Fruit fly (Drosophila melanogaster) whole organism, embryonic: ENCODE measurements around the gene CG6225.
A peak's percentile ranks its signal among the peaks of the same experiment; 100 is the strongest.

Experiments
- B-H2 ChIP-seq: fragments of 200-800 bp; sonication (Bioruptor generic); optimal IDR thresholded peaks from 2 replicates; lab custom pipeline; 2018; ENCODE audit warnings: missing biosample characterization, mild to moderate bottlenecking, missing genetic modification characterization
- Bdp1 ChIP-seq: fragments of 200-800 bp; sonication (Bioruptor generic); optimal IDR thresholded peaks from 3 replicates; lab custom pipeline; 2016; ENCODE audit warnings: missing biosample characterization, missing genetic modification characterization
- Bteb2 ChIP-seq: fragments of 200-800 bp; sonication (Bioruptor generic); optimal IDR thresholded peaks from 2 replicates; lab custom pipeline; 2016; ENCODE audit warnings: missing biosample characterization, missing genetic modification characterization
- C15 ChIP-seq: fragments of 200-800 bp; sonication (Bioruptor generic); IDR thresholded peaks from 3 replicates; pipeline ENCODE4 v1.3.6; 2022; ENCODE audit warnings: missing biosample characterization, missing genetic modification characterization
- CG11695 ChIP-seq: fragments of 200-800 bp; sonication (Bioruptor generic); IDR thresholded peaks from 3 replicates; pipeline ENCODE4 v1.3.6; 2022; ENCODE audit warnings: missing biosample characterization, missing genetic modification characterization
- CG12299 ChIP-seq: fragments of 200-800 bp; sonication (Bioruptor generic); optimal IDR thresholded peaks from 2 replicates; lab custom pipeline; 2018; ENCODE audit warnings: missing biosample characterization, mild to moderate bottlenecking, missing genetic modification characterization
- CG13894 ChIP-seq: fragments of 200-800 bp; sonication (Bioruptor generic); optimal IDR thresholded peaks from 3 replicates; lab custom pipeline; 2018; ENCODE audit warnings: missing biosample characterization, mild to moderate bottlenecking, missing genetic modification characterization, moderate library complexity
- CG1603 ChIP-seq: fragments of 200-800 bp; sonication (Bioruptor generic); optimal IDR thresholded peaks from 2 replicates; lab custom pipeline; 2019; ENCODE audit warnings: missing biosample characterization, mild to moderate bottlenecking, missing genetic modification characterization, moderate library complexity
- CG17361 ChIP-seq: fragments of 200-800 bp; sonication (Bioruptor generic); IDR thresholded peaks from 3 replicates; pipeline ENCODE4 v1.3.6; 2022; ENCODE audit warnings: missing biosample characterization, missing genetic modification characterization
- CG18262 ChIP-seq: fragments of 200-800 bp; optimal IDR thresholded peaks from 3 replicates; lab custom pipeline; 2019; ENCODE audit warnings: missing biosample characterization, mild to moderate bottlenecking, missing genetic modification characterization, moderate library complexity
- CG18764 ChIP-seq: fragments of 200-800 bp; sonication (Bioruptor generic); optimal IDR thresholded peaks from 3 replicates; lab custom pipeline; 2016; ENCODE audit warnings: missing biosample characterization, missing genetic modification characterization
- CG2129 ChIP-seq: fragments of 200-800 bp; sonication (Bioruptor generic); IDR thresholded peaks from 2 replicates; pipeline ENCODE4 v1.3.6; 2022; ENCODE audit warnings: missing biosample characterization, missing genetic modification characterization; ENCODE audit not compliant: partially characterized antibody
- CG34422 ChIP-seq: fragments of 200-800 bp; sonication (Bioruptor generic); IDR thresholded peaks from 3 replicates; pipeline ENCODE4 v1.3.6; 2022; ENCODE audit warnings: missing biosample characterization, missing genetic modification characterization
- CG3995 ChIP-seq: fragments of 200-800 bp; sonication (Bioruptor generic); optimal IDR thresholded peaks from 3 replicates; lab custom pipeline; 2016; ENCODE audit warnings: missing biosample characterization, missing genetic modification characterization
- CG43689 ChIP-seq: fragments of 200-800 bp; sonication (Bioruptor generic); IDR thresholded peaks from 2 replicates; pipeline ENCODE4 v1.3.6; 2022; ENCODE audit warnings: missing biosample characterization, missing genetic modification characterization
- CG5245 ChIP-seq: fragments of 200-800 bp; sonication (Bioruptor generic); optimal IDR thresholded peaks from 3 replicates; lab custom pipeline; 2016; ENCODE audit warnings: missing biosample characterization, missing genetic modification characterization
- CG6175 ChIP-seq: fragments of 200-800 bp; sonication (Bioruptor generic); IDR thresholded peaks from 3 replicates; pipeline ENCODE4 v1.3.6; 2022; ENCODE audit warnings: missing biosample characterization, missing genetic modification characterization
- CG6254 ChIP-seq: fragments of 200-800 bp; sonication (Bioruptor generic); optimal IDR thresholded peaks from 3 replicates; lab custom pipeline; 2017; ENCODE audit warnings: mild to moderate bottlenecking, missing biosample characterization, missing genetic modification reagents, missing genetic modification characterization
- CG6654 ChIP-seq: fragments of 200-800 bp; sonication (Bioruptor generic); optimal IDR thresholded peaks from 2 replicates; lab custom pipeline; 2017; ENCODE audit warnings: missing biosample characterization, mild to moderate bottlenecking, missing genetic modification characterization
- CG6765 ChIP-seq: fragments of 200-800 bp; sonication (Bioruptor generic); optimal IDR thresholded peaks from 3 replicates; lab custom pipeline; 2017; ENCODE audit warnings: missing biosample characterization, mild to moderate bottlenecking, missing genetic modification characterization
- CG8290 ChIP-seq, 3 experiments: fragments of 200-800 bp; sonication (Bioruptor generic); optimal IDR thresholded peaks; 2 replicates each; lab custom pipeline; 2016 to 2019; ENCODE audit warnings: missing biosample characterization in 3 of 3, missing genetic modification characterization in 3 of 3, mild to moderate bottlenecking in 2 of 3, moderate library complexity in 1 of 3
- CG9215 ChIP-seq: fragments of 200-800 bp; sonication (Bioruptor generic); IDR thresholded peaks from 2 replicates; pipeline ENCODE4 v1.3.6; 2022; ENCODE audit warnings: missing biosample characterization, missing genetic modification characterization
- D19B ChIP-seq: fragments of 200-800 bp; sonication (Bioruptor generic); optimal IDR thresholded peaks from 2 replicates; lab custom pipeline; 2017; ENCODE audit warnings: missing biosample characterization, mild to moderate bottlenecking, missing genetic modification characterization
- Dbx ChIP-seq: fragments of 200-800 bp; sonication (Bioruptor generic); IDR thresholded peaks from 3 replicates; pipeline ENCODE4 v1.3.6; 2022; ENCODE audit warnings: missing biosample characterization, missing genetic modification characterization
- Dll ChIP-seq: fragments of 200-800 bp; sonication (Bioruptor generic); IDR thresholded peaks from 4 replicates; pipeline ENCODE4 v1.3.6; 2022; ENCODE audit warnings: missing biosample characterization, missing genetic modification characterization; ENCODE audit not compliant: partially characterized antibody
- Max ChIP-seq: fragments of 200-800 bp; sonication (Bioruptor generic); optimal IDR thresholded peaks from 2 replicates; lab custom pipeline; 2016; ENCODE audit warnings: missing biosample characterization, mild to moderate bottlenecking, missing genetic modification characterization
- Ptx1 ChIP-seq: fragments of 200-800 bp; sonication (Bioruptor generic); IDR thresholded peaks from 2 replicates; pipeline ENCODE4 v1.3.6; 2022; ENCODE audit warnings: missing biosample characterization, missing genetic modification characterization
- ap ChIP-seq: fragments of 200-800 bp; sonication (Bioruptor generic); IDR thresholded peaks from 2 replicates; pipeline ENCODE4 v1.3.6; 2022; ENCODE audit warnings: missing biosample characterization, missing genetic modification characterization
- caup ChIP-seq: fragments of 200-800 bp; sonication (Bioruptor generic); optimal IDR thresholded peaks from 3 replicates; lab custom pipeline; 2017; ENCODE audit warnings: missing biosample characterization, mild to moderate bottlenecking, missing genetic modification characterization, moderate library complexity; ENCODE audit not compliant: severe bottlenecking
- cg ChIP-seq: fragments of 200-800 bp; sonication (Bioruptor generic); optimal IDR thresholded peaks from 3 replicates; lab custom pipeline; 2019; ENCODE audit warnings: missing biosample characterization, mild to moderate bottlenecking, missing genetic modification characterization, moderate library complexity
- chinmo ChIP-seq: fragments of 200-800 bp; sonication (Bioruptor generic); IDR thresholded peaks from 4 replicates; pipeline ENCODE4 v1.3.6; 2022; ENCODE audit warnings: missing biosample characterization, missing genetic modification characterization; ENCODE audit not compliant: partially characterized antibody
- crc ChIP-seq: fragments of 200-800 bp; sonication (Bioruptor generic); optimal IDR thresholded peaks from 2 replicates; lab custom pipeline; 2016; ENCODE audit warnings: missing biosample characterization, missing genetic modification characterization
- da ChIP-seq: fragments of 200-800 bp; sonication (Bioruptor generic); optimal IDR thresholded peaks from 2 replicates; lab custom pipeline; 2016; ENCODE audit warnings: missing biosample characterization, missing genetic modification characterization
- danr ChIP-seq: fragments of 200-800 bp; sonication (Bioruptor generic); IDR thresholded peaks from 2 replicates; pipeline ENCODE4 v1.3.6; 2022; ENCODE audit warnings: missing biosample characterization, missing genetic modification characterization
- dati ChIP-seq: fragments of 200-800 bp; sonication (Bioruptor generic); IDR thresholded peaks from 2 replicates; pipeline ENCODE4 v1.3.6; 2022; ENCODE audit warnings: missing biosample characterization, missing genetic modification characterization
- dimm ChIP-seq: fragments of 200-800 bp; sonication (Bioruptor generic); IDR thresholded peaks from 2 replicates; pipeline ENCODE4 v1.3.6; 2022; ENCODE audit warnings: missing biosample characterization, missing genetic modification characterization
- fd64A ChIP-seq: fragments of 200-800 bp; sonication (Bioruptor generic); optimal IDR thresholded peaks from 3 replicates; lab custom pipeline; 2018; ENCODE audit warnings: missing biosample characterization, mild to moderate bottlenecking, missing genetic modification characterization
- gce ChIP-seq: fragments of 200-800 bp; sonication (Bioruptor generic); IDR thresholded peaks from 3 replicates; pipeline ENCODE4 v1.3.6; 2022; ENCODE audit warnings: missing biosample characterization, missing genetic modification characterization
- klu ChIP-seq: fragments of 200-800 bp; sonication (Bioruptor generic); IDR thresholded peaks from 2 replicates; pipeline ENCODE4 v1.3.6; 2022; ENCODE audit warnings: missing biosample characterization, missing genetic modification characterization
- kni ChIP-seq: fragments of 200-800 bp; sonication (Bioruptor generic); optimal IDR thresholded peaks from 3 replicates; lab custom pipeline; 2017; ENCODE audit warnings: mild to moderate bottlenecking, missing biosample characterization, missing genetic modification reagents, missing genetic modification characterization
- lbe ChIP-seq: fragments of 200-800 bp; sonication (Bioruptor generic); optimal IDR thresholded peaks from 2 replicates; lab custom pipeline; 2016; ENCODE audit warnings: missing biosample characterization, mild to moderate bottlenecking, missing genetic modification characterization
- lmd ChIP-seq: fragments of 200-800 bp; sonication (Bioruptor generic); IDR thresholded peaks from 2 replicates; pipeline ENCODE4 v1.3.6; 2022; ENCODE audit warnings: missing biosample characterization, missing genetic modification characterization
- pb ChIP-seq: fragments of 200-800 bp; sonication (Bioruptor generic); optimal IDR thresholded peaks from 3 replicates; lab custom pipeline; 2016; ENCODE audit warnings: missing biosample characterization, missing genetic modification characterization
- pros ChIP-seq: fragments of 200-800 bp; sonication (Bioruptor generic); optimal IDR thresholded peaks from 3 replicates; lab custom pipeline; 2019; ENCODE audit warnings: missing biosample characterization, mild to moderate bottlenecking, missing genetic modification characterization, moderate library complexity
- pzg ChIP-seq: fragments of 200-800 bp; sonication (Bioruptor generic); optimal IDR thresholded peaks from 3 replicates; lab custom pipeline; 2018; ENCODE audit warnings: missing biosample characterization, mild to moderate bottlenecking, missing genetic modification characterization, moderate library complexity
- sd ChIP-seq: fragments of 200-800 bp; sonication (Bioruptor generic); optimal IDR thresholded peaks from 3 replicates; lab custom pipeline; 2018; ENCODE audit warnings: missing biosample characterization, mild to moderate bottlenecking, missing genetic modification characterization, moderate library complexity
- so ChIP-seq: fragments of 200-800 bp; sonication (Bioruptor generic); IDR thresholded peaks from 3 replicates; pipeline ENCODE4 v1.3.6; 2022; ENCODE audit warnings: missing biosample characterization, missing genetic modification characterization
- tap ChIP-seq: fragments of 200-800 bp; optimal IDR thresholded peaks from 3 replicates; lab custom pipeline; 2019; ENCODE audit warnings: missing biosample characterization, mild to moderate bottlenecking, missing genetic modification characterization, moderate library complexity
- wdn ChIP-seq: fragments of 200-800 bp; sonication (Bioruptor generic); IDR thresholded peaks from 2 replicates; pipeline ENCODE4 v1.3.6; 2022; ENCODE audit warnings: missing biosample characterization, missing genetic modification characterization
- zen2 ChIP-seq: fragments of 200-800 bp; sonication (Bioruptor generic); IDR thresholded peaks from 3 replicates; pipeline ENCODE4 v1.3.6; 2022; ENCODE audit warnings: missing biosample characterization, missing genetic modification characterization; ENCODE audit not compliant: partially characterized antibody
- zfh2 ChIP-seq: fragments of 200-800 bp; sonication (Bioruptor generic); optimal IDR thresholded peaks from 2 replicates; lab custom pipeline; 2016; ENCODE audit warnings: missing biosample characterization, missing genetic modification characterization

Gene CG6225

DNA sequence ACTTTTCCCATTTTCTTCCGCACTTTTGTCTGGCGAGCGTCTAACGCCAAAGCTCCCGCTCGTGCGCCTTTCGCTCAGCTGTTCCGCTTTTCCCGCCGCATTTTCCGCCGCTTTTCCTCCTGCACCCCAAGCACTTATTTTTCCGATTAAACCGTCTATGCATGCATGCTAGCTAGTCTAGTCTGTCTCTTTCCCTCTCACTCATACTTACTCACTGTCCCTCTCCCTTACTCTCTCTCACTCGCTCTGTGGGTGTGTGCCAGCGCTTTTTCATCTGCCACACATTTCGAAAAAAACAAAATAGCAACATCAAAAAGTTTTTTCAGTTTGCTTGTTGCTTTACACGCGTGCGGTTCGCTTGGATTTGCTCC is at the start of gene CG6225:
TSS of gene CG6225 (plus strand) at position 325 of the 371 bp plus-strand sequence.
- 0 out of 2 replicates have a peak, but pooled peaks have one; percentile 2 for TF ChIP-seq CG43689 (GFP tag; lab: Robert Waterston, UW)
- TF ChIP-seq caup (GFP tag; lab: Kevin White, UChicago), result no peak
- TF ChIP-seq chinmo (GFP tag; lab: Robert Waterston, UW), result peak; percentile 30; the same call in 1 of the 4 replicates
- TF ChIP-seq CG2129 (GFP tag; lab: Robert Waterston, UW), result no peak
- no peak; the same call in 1 of the 3 replicates for TF ChIP-seq CG34422 (GFP tag; lab: Robert Waterston, UW)
- TF ChIP-seq zfh2, result no peak
- no peak for TF ChIP-seq pzg
- no peak for TF ChIP-seq CG6765 (GFP tag; lab: Kevin White, UChicago)
- no peak for TF ChIP-seq CG8290 (GFP tag; optimal IDR thresholded peaks at IDR 0.05; lab: Kevin White, UChicago)
- TF ChIP-seq CG8290 (tag; optimal IDR thresholded peaks at IDR 0.05; lab: Kevin White, UChicago), result no peak
- TF ChIP-seq CG18764 (GFP tag; lab: Kevin White, UChicago), result no peak
- TF ChIP-seq so (GFP tag; lab: Robert Waterston, UW), result 0 out of 3 replicates have a peak, but pooled peaks have one; percentile 3
- TF ChIP-seq CG18262 (tag; lab: Kevin White, UChicago), result peak; percentile 3
- no peak for TF ChIP-seq Dbx (GFP tag; lab: Robert Waterston, UW)
- TF ChIP-seq kni (GFP tag; lab: Kevin White, UChicago), result no peak
- no peak for TF ChIP-seq Bteb2 (GFP tag; lab: Kevin White, UChicago)
- no peak for TF ChIP-seq klu (GFP tag; lab: Robert Waterston, UW)
- TF ChIP-seq CG9215 (GFP tag; lab: Robert Waterston, UW), result no peak
- TF ChIP-seq lbe (GFP tag; lab: Kevin White, UChicago), result no peak
- TF ChIP-seq lmd (GFP tag; lab: Robert Waterston, UW), result no peak
- TF ChIP-seq Bdp1 (GFP tag; lab: Kevin White, UChicago), result no peak
- TF ChIP-seq CG13894 (tag; lab: Kevin White, UChicago), result no peak
- peak; percentile 19 for TF ChIP-seq cg (GFP tag; lab: Kevin White, UChicago)
- no peak for TF ChIP-seq B-H2
- 0 out of 3 replicates have a peak, but pooled peaks have one; percentile 17 for TF ChIP-seq zen2
- TF ChIP-seq dimm (GFP tag; lab: Robert Waterston, UW), result no peak
- no peak for TF ChIP-seq danr
- no peak for TF ChIP-seq C15 (GFP tag; lab: Robert Waterston, UW)
- no peak for TF ChIP-seq CG3995 (GFP tag; lab: Kevin White, UChicago)
- no peak for TF ChIP-seq tap (tag; lab: Kevin White, UChicago)
- TF ChIP-seq CG11695 (GFP tag; lab: Robert Waterston, UW), result no peak
- TF ChIP-seq Dll (GFP tag; lab: Robert Waterston, UW), result no peak
- TF ChIP-seq pb (GFP tag; lab: Kevin White, UChicago), result no peak
- TF ChIP-seq CG6654 (GFP tag; lab: Kevin White, UChicago), result no peak
- TF ChIP-seq crc (GFP tag; lab: Kevin White, UChicago), result no peak
- no peak for TF ChIP-seq Ptx1
- no peak for TF ChIP-seq dati
- TF ChIP-seq D19B (GFP tag; lab: Kevin White, UChicago), result no peak
- TF ChIP-seq wdn, result no peak
- TF ChIP-seq sd (tag; lab: Kevin White, UChicago), result no peak
- peak; percentile 4; the same call in 1 of the 3 replicates for TF ChIP-seq CG6175 (GFP tag; lab: Robert Waterston, UW)
- TF ChIP-seq da (GFP tag; lab: Kevin White, UChicago), result no peak
- no peak for TF ChIP-seq ap (GFP tag; lab: Robert Waterston, UW)
- no peak for TF ChIP-seq Max (GFP tag; lab: Kevin White, UChicago)
- no peak for TF ChIP-seq CG6254 (GFP tag; lab: Kevin White, UChicago)
- no peak for TF ChIP-seq CG1603 (tag; lab: Kevin White, UChicago)
- 0 out of 3 replicates have a peak, but pooled peaks have one; percentile 6 for TF ChIP-seq CG17361
- no peak for TF ChIP-seq CG5245 (GFP tag; lab: Kevin White, UChicago)
- no peak for TF ChIP-seq fd64A (GFP tag; lab: Kevin White, UChicago)
- no peak for TF ChIP-seq CG12299
- TF ChIP-seq gce, result no peak
- TF ChIP-seq pros, result no peak
